Worm (Caenorhabditis elegans) whole organism, young adult: ENCODE results near the gene asp-1.

Experiments
- B0035.1 ChIP-seq: sonication (generic microtip); optimal IDR thresholded peaks from 2 replicates; lab custom pipeline; 2016; ENCODE audit warnings: missing genetic modification characterization, mild to moderate bottlenecking, missing compliant biosample characterization, missing genotype, missing genetic modification reagents
- gei-17 ChIP-seq: fragments of 200-800 bp; sonication (Bioruptor generic); optimal IDR thresholded peaks from 2 replicates; lab custom pipeline; 2018; ENCODE audit warnings: mild to moderate bottlenecking, missing genetic modification characterization, missing compliant biosample characterization
- lag-1 ChIP-seq: fragments of 200-800 bp; sonication (Bioruptor generic); IDR thresholded peaks from 2 replicates; pipeline ENCODE4 v1.3.6; 2022; ENCODE audit warnings: missing genetic modification reagents, missing genetic modification characterization, missing compliant biosample characterization
- nfyb-1 ChIP-seq: fragments of 200-800 bp; sonication (Bioruptor generic); IDR thresholded peaks from 2 replicates; pipeline ENCODE4 v1.3.6; 2022; ENCODE audit warnings: missing genetic modification reagents, missing genetic modification characterization, missing compliant biosample characterization
- nhr-27 ChIP-seq: fragments of 200-800 bp; sonication (Bioruptor generic); optimal IDR thresholded peaks from 2 replicates; lab custom pipeline; 2018; ENCODE audit warnings: mild to moderate bottlenecking, missing genetic modification characterization, moderate library complexity, missing compliant biosample characterization
- snpc-4 ChIP-seq, 5 experiments: fragments of 150-350 bp in 1 of 5; sonication (generic microtip) in 4 of 5; optimal IDR thresholded peaks; 2 replicates each; lab custom pipeline; 2014 to 2018; ENCODE audit warnings: missing genetic modification characterization in 5 of 5, missing biosample characterization in 3 of 5, antibody characterized with exemption in 2 of 5, mild to moderate bottlenecking in 2 of 5, missing compliant biosample characterization in 2 of 5, missing genotype in 2 of 5, moderate library complexity in 2 of 5, missing genetic modification reagents in 1 of 5
- tbp1 ChIP-seq: fragments of 200-800 bp; sonication (Bioruptor generic); optimal IDR thresholded peaks from 2 replicates; lab custom pipeline; 2018; ENCODE audit warnings: mild to moderate bottlenecking, missing genetic modification characterization, missing compliant biosample characterization

DNA sequence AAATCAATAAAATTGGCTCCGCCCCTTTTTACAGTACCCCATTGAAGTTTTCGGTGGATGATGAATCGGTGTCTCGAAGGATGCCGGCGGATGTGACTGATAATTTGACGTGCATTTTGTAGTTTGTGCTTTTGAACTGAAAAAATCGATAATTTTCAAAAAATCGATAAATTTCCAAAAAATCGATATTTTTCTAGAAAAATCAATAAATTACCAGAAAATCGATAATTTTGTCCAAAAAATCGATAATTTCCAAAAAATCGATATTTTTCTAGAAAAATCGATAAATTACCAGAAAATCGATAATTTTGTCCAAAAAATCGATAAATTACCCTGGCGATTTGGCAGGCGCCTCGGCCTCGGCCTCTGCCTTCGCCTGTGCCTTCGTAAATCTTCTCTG, 49.0 kb upstream of the asp-1 start:
- no peak for TF ChIP-seq gei-17 (GFP tag; lab: Kevin White, UChicago)
- no peak for TF ChIP-seq B0035.1 (tag; lab: Kevin White, UChicago)
- no peak for TF ChIP-seq nhr-27 (tag; lab: Kevin White, UChicago)
- no peak for TF ChIP-seq tbp1 (GFP tag; lab: Kevin White, UChicago)
- TF ChIP-seq snpc-4 (GFP tag; optimal IDR thresholded peaks at IDR 0.05; lab: Kevin White, UChicago): no peak
- TF ChIP-seq snpc-4 (tag; optimal IDR thresholded peaks at IDR 0.05; lab: Kevin White, UChicago): no peak
- no peak for TF ChIP-seq nfyb-1 (GFP tag; lab: Robert Waterston, UW)
- TF ChIP-seq lag-1: no peak
